Fruit fly (Drosophila melanogaster): ENCODE data around the gene mAChR-C.

DNA sequence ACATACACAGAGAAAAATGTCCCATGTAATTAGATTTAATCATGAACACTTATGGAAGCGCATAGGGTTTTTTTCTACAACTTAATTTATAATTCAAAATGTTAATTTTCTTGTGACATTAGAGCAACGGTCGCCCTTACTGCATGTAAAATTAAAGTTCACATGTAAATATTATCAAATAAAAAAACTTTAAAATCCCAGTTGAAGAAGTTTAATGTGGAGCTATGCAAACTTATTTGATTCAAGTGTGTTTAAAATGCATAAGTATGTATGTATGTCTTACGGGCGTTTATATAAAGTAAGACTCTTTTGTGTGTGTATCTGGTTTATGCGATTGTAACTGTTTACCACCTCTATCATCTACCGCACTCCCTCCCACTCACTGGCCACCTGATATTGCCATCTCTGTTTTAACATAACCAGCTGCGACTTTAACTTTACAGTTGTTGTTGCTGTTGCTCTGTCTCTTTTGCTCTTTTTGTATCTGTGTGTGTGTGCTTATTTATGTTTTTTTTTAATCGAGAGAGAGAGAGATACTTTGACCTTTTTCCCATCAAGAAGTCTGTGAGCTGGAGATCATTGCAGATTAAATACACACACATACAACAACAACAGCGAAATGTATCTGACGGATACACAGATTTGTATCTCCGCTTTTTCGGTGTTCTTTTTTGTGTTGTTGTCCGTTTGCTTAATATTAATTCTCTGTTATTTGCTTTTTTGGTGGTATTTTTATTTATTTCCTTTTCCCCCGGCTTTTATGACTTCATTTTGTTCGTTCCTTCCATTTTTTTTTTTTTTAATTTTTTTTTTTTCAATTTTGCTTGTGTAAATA lies 23.1 kb upstream of the mAChR-C start:
- TF ChIP-seq psq (optimal IDR thresholded peaks at IDR 0.05): no peak
- TF ChIP-seq insv (optimal IDR thresholded peaks at IDR 0.05): no peak
- TF ChIP-seq h (optimal IDR thresholded peaks at IDR 0.05): no peak
- TF ChIP-seq ttk (optimal IDR thresholded peaks at IDR 0.05): no peak
- TF ChIP-seq Myc (optimal IDR thresholded peaks at IDR 0.05): no peak
- TF ChIP-seq Sin3A (optimal IDR thresholded peaks at IDR 0.05): no peak
